Fruit fly (Drosophila melanogaster) whole organism, embryonic: Measurements from ENCODE around the gene CG14427.

ENCODE experiments used
- Adf1 ChIP-seq: fragments of 200-800 bp; sonication (Bioruptor generic); IDR thresholded peaks from 2 replicates; pipeline ENCODE4 v1.3.6; 2022; ENCODE audit warnings: missing biosample characterization, missing genetic modification characterization
- Antp ChIP-seq: fragments of 200-800 bp; sonication (Bioruptor generic); optimal IDR thresholded peaks from 3 replicates; lab custom pipeline; 2016; ENCODE audit warnings: missing biosample characterization, missing genetic modification characterization
- B-H2 ChIP-seq: fragments of 200-800 bp; sonication (Bioruptor generic); optimal IDR thresholded peaks from 2 replicates; lab custom pipeline; 2018; ENCODE audit warnings: missing biosample characterization, mild to moderate bottlenecking, missing genetic modification characterization
- Bdp1 ChIP-seq: fragments of 200-800 bp; sonication (Bioruptor generic); optimal IDR thresholded peaks from 3 replicates; lab custom pipeline; 2016; ENCODE audit warnings: missing biosample characterization, missing genetic modification characterization
- Bteb2 ChIP-seq: fragments of 200-800 bp; sonication (Bioruptor generic); optimal IDR thresholded peaks from 2 replicates; lab custom pipeline; 2016; ENCODE audit warnings: missing biosample characterization, missing genetic modification characterization
- CG10267 ChIP-seq: fragments of 200-800 bp; sonication (Bioruptor generic); optimal IDR thresholded peaks from 2 replicates; lab custom pipeline; 2018; ENCODE audit warnings: missing biosample characterization, mild to moderate bottlenecking, missing genetic modification characterization, moderate library complexity
- CG11085 ChIP-seq: fragments of 200-800 bp; sonication (Bioruptor generic); IDR thresholded peaks from 2 replicates; pipeline ENCODE4 v1.3.6; 2022; ENCODE audit warnings: missing biosample characterization, missing genetic modification characterization
- CG11093 ChIP-seq: fragments of 200-800 bp; sonication (Bioruptor generic); IDR thresholded peaks from 3 replicates; pipeline ENCODE4 v1.3.6; 2022; ENCODE audit warnings: missing biosample characterization, missing genetic modification characterization
- CG11560 ChIP-seq: fragments of 200-800 bp; sonication (Bioruptor generic); IDR thresholded peaks from 3 replicates; pipeline ENCODE4 v1.3.6; 2022; ENCODE audit warnings: missing biosample characterization, missing genetic modification characterization
- CG12219 ChIP-seq: fragments of 200-800 bp; sonication (Bioruptor generic); optimal IDR thresholded peaks from 3 replicates; lab custom pipeline; 2018; ENCODE audit warnings: missing biosample characterization, mild to moderate bottlenecking, missing genetic modification characterization
- CG12236 ChIP-seq: fragments of 200-800 bp; sonication (Bioruptor generic); optimal IDR thresholded peaks from 2 replicates; lab custom pipeline; 2016; ENCODE audit warnings: missing biosample characterization, missing genetic modification characterization
- CG17829 ChIP-seq: fragments of 200-800 bp; optimal IDR thresholded peaks from 2 replicates; lab custom pipeline; 2019; ENCODE audit warnings: missing biosample characterization, mild to moderate bottlenecking, missing genetic modification characterization, moderate library complexity
- CG18262 ChIP-seq: fragments of 200-800 bp; optimal IDR thresholded peaks from 3 replicates; lab custom pipeline; 2019; ENCODE audit warnings: missing biosample characterization, mild to moderate bottlenecking, missing genetic modification characterization, moderate library complexity
- CG2199 ChIP-seq: fragments of 200-800 bp; sonication (Bioruptor generic); IDR thresholded peaks from 3 replicates; pipeline ENCODE4 v1.3.6; 2022; ENCODE audit warnings: missing biosample characterization, missing genetic modification characterization
- CG30403 ChIP-seq: fragments of 200-800 bp; sonication (Bioruptor generic); optimal IDR thresholded peaks from 3 replicates; lab custom pipeline; 2016; ENCODE audit warnings: missing biosample characterization, missing genetic modification characterization
- CG31441 ChIP-seq: fragments of 200-800 bp; sonication (Bioruptor generic); IDR thresholded peaks from 2 replicates; pipeline ENCODE4 v1.3.6; 2022; ENCODE audit warnings: missing biosample characterization, missing genetic modification characterization
- CG32772 ChIP-seq: fragments of 200-800 bp; sonication (Bioruptor generic); IDR thresholded peaks from 2 replicates; pipeline ENCODE4 v1.3.6; 2022; ENCODE audit warnings: missing biosample characterization, missing genetic modification characterization
- CG3726 ChIP-seq: fragments of 200-800 bp; sonication (Bioruptor generic); IDR thresholded peaks from 3 replicates; pipeline ENCODE4, ENCODE4 v1.3.6; 2022; ENCODE audit warnings: missing biosample characterization, missing genetic modification characterization
- CG3838 ChIP-seq: fragments of 200-800 bp; sonication (Bioruptor generic); optimal IDR thresholded peaks from 3 replicates; lab custom pipeline; 2016; ENCODE audit warnings: missing biosample characterization, missing genetic modification characterization
- CG42726 ChIP-seq: fragments of 200-800 bp; sonication (Bioruptor generic); IDR thresholded peaks from 2 replicates; pipeline ENCODE4 v1.3.6; 2022; ENCODE audit warnings: missing biosample characterization, missing genetic modification characterization; ENCODE audit not compliant: partially characterized antibody
- CG7271 ChIP-seq: fragments of 200-800 bp; sonication (Bioruptor generic); optimal IDR thresholded peaks from 2 replicates; lab custom pipeline; 2018; ENCODE audit warnings: missing biosample characterization, mild to moderate bottlenecking, missing genetic modification characterization, moderate library complexity
- CG7556 ChIP-seq: fragments of 200-800 bp; sonication (Bioruptor generic); optimal IDR thresholded peaks from 2 replicates; lab custom pipeline; 2017; ENCODE audit warnings: missing biosample characterization, mild to moderate bottlenecking, missing genetic modification characterization
- CG7745 ChIP-seq: fragments of 200-800 bp; sonication (Bioruptor generic); optimal IDR thresholded peaks from 2 replicates; lab custom pipeline; 2018; ENCODE audit warnings: missing biosample characterization, mild to moderate bottlenecking, missing genetic modification characterization, moderate library complexity
- CG7786 ChIP-seq: fragments of 200-800 bp; sonication (Bioruptor generic); optimal IDR thresholded peaks from 2 replicates; lab custom pipeline; 2016; ENCODE audit warnings: missing biosample characterization, missing genetic modification characterization
- CkIIα-i1 ChIP-seq: fragments of 200-800 bp; sonication (Bioruptor generic); IDR thresholded peaks from 2 replicates; pipeline ENCODE4 v1.3.6; 2022; ENCODE audit warnings: missing biosample characterization, missing genetic modification characterization
- Dad ChIP-seq: fragments of 200-800 bp; sonication (Bioruptor generic); optimal IDR thresholded peaks from 3 replicates; lab custom pipeline; 2016; ENCODE audit warnings: missing biosample characterization, missing genetic modification characterization
- Hr39 ChIP-seq: fragments of >200 bp; optimal IDR thresholded peaks from 2 replicates; lab custom pipeline; 2017
- Hr51 ChIP-seq, 2 experiments: fragments of 200-800 bp; sonication (Bioruptor generic); optimal IDR thresholded peaks; 2 replicates in 1 of 2; 3 replicates in 1 of 2; lab custom pipeline; 2016 to 2018; ENCODE audit warnings: missing biosample characterization in 2 of 2, missing genetic modification characterization in 2 of 2, mild to moderate bottlenecking in 1 of 2, moderate library complexity in 1 of 2
- Hsf ChIP-seq: fragments of 200-800 bp; sonication (Bioruptor generic); optimal IDR thresholded peaks from 3 replicates; lab custom pipeline; 2016; ENCODE audit warnings: missing biosample characterization, missing genetic modification characterization
- NFAT ChIP-seq: fragments of 200-800 bp; sonication (Bioruptor generic); IDR thresholded peaks from 2 replicates; pipeline ENCODE4 v1.3.6; 2022; ENCODE audit warnings: missing biosample characterization, missing genetic modification characterization
- Nf-YB ChIP-seq: fragments of 200-800 bp; sonication (Bioruptor generic); optimal IDR thresholded peaks from 3 replicates; lab custom pipeline; 2019; ENCODE audit warnings: missing biosample characterization, mild to moderate bottlenecking, missing genetic modification characterization, moderate library complexity
- ap ChIP-seq: fragments of 200-800 bp; sonication (Bioruptor generic); IDR thresholded peaks from 2 replicates; pipeline ENCODE4 v1.3.6; 2022; ENCODE audit warnings: missing biosample characterization, missing genetic modification characterization
- bab2 ChIP-seq: fragments of 200-800 bp; sonication (Bioruptor generic); optimal IDR thresholded peaks from 2 replicates; lab custom pipeline; 2016; ENCODE audit warnings: missing biosample characterization, missing genetic modification characterization
- cas ChIP-seq: fragments of 200-800 bp; sonication (Bioruptor generic); IDR thresholded peaks from 2 replicates; pipeline ENCODE4 v1.3.6; 2022; ENCODE audit warnings: missing biosample characterization, missing genetic modification characterization
- caup ChIP-seq: fragments of 200-800 bp; sonication (Bioruptor generic); optimal IDR thresholded peaks from 3 replicates; lab custom pipeline; 2017; ENCODE audit warnings: missing biosample characterization, mild to moderate bottlenecking, missing genetic modification characterization, moderate library complexity; ENCODE audit not compliant: severe bottlenecking
- chn ChIP-seq: fragments of 200-800 bp; sonication (Bioruptor generic); optimal IDR thresholded peaks from 2 replicates; lab custom pipeline; 2016; ENCODE audit warnings: missing biosample characterization, missing genetic modification characterization
- crol ChIP-seq: fragments of 200-800 bp; sonication (Bioruptor generic); IDR thresholded peaks from 2 replicates; pipeline ENCODE4 v1.3.6; 2022; ENCODE audit warnings: missing biosample characterization, missing genetic modification characterization
- dan ChIP-seq: fragments of 200-800 bp; sonication (Bioruptor generic); IDR thresholded peaks from 2 replicates; pipeline ENCODE4 v1.3.6; 2022; ENCODE audit warnings: missing biosample characterization, missing genetic modification characterization
- ems ChIP-seq: fragments of 200-800 bp; sonication (Bioruptor generic); optimal IDR thresholded peaks from 3 replicates; lab custom pipeline; 2016; ENCODE audit warnings: missing biosample characterization, missing genetic modification characterization
- gcm2 ChIP-seq: fragments of 200-800 bp; sonication (Bioruptor generic); optimal IDR thresholded peaks from 2 replicates; lab custom pipeline; 2016; ENCODE audit warnings: missing biosample characterization, missing genetic modification characterization
- jumu ChIP-seq: fragments of 200-800 bp; sonication (Bioruptor generic); optimal IDR thresholded peaks from 3 replicates; lab custom pipeline; 2016; ENCODE audit warnings: missing biosample characterization, missing genetic modification characterization
- lmd ChIP-seq: fragments of 200-800 bp; sonication (Bioruptor generic); IDR thresholded peaks from 2 replicates; pipeline ENCODE4 v1.3.6; 2022; ENCODE audit warnings: missing biosample characterization, missing genetic modification characterization
- mam ChIP-seq: fragments of 200-800 bp; sonication (Bioruptor generic); optimal IDR thresholded peaks from 3 replicates; lab custom pipeline; 2016; ENCODE audit warnings: missing biosample characterization, missing genetic modification characterization
- nau ChIP-seq: fragments of 200-800 bp; sonication (Bioruptor generic); optimal IDR thresholded peaks from 3 replicates; lab custom pipeline; 2017; ENCODE audit warnings: missing biosample characterization, mild to moderate bottlenecking, missing genetic modification characterization, missing genetic modification reagents
- odd ChIP-seq: fragments of 200-800 bp; sonication (Bioruptor generic); optimal IDR thresholded peaks from 2 replicates; lab custom pipeline; 2017; ENCODE audit warnings: missing biosample characterization, mild to moderate bottlenecking, missing genetic modification characterization
- pnt ChIP-seq: fragments of 200-800 bp; sonication (Bioruptor generic); optimal IDR thresholded peaks from 3 replicates; lab custom pipeline; 2016; ENCODE audit warnings: missing biosample characterization, missing genetic modification characterization
- psq ChIP-seq: fragments of 200-800 bp; sonication (Bioruptor generic); optimal IDR thresholded peaks from 2 replicates; lab custom pipeline; 2017; ENCODE audit warnings: missing biosample characterization, missing genetic modification characterization
- sisA ChIP-seq: fragments of 200-800 bp; sonication (Bioruptor generic); IDR thresholded peaks from 2 replicates; pipeline ENCODE4 v1.3.6; 2022; ENCODE audit warnings: missing biosample characterization, missing genetic modification characterization
- vnd ChIP-seq: fragments of 200-800 bp; sonication (Bioruptor generic); IDR thresholded peaks from 3 replicates; pipeline ENCODE4 v1.3.6; 2022; ENCODE audit warnings: missing biosample characterization, missing genetic modification characterization; ENCODE audit not compliant: partially characterized antibody
- zfh2 ChIP-seq: fragments of 200-800 bp; sonication (Bioruptor generic); optimal IDR thresholded peaks from 2 replicates; lab custom pipeline; 2016; ENCODE audit warnings: missing biosample characterization, missing genetic modification characterization

CG14427 gene

DNA sequence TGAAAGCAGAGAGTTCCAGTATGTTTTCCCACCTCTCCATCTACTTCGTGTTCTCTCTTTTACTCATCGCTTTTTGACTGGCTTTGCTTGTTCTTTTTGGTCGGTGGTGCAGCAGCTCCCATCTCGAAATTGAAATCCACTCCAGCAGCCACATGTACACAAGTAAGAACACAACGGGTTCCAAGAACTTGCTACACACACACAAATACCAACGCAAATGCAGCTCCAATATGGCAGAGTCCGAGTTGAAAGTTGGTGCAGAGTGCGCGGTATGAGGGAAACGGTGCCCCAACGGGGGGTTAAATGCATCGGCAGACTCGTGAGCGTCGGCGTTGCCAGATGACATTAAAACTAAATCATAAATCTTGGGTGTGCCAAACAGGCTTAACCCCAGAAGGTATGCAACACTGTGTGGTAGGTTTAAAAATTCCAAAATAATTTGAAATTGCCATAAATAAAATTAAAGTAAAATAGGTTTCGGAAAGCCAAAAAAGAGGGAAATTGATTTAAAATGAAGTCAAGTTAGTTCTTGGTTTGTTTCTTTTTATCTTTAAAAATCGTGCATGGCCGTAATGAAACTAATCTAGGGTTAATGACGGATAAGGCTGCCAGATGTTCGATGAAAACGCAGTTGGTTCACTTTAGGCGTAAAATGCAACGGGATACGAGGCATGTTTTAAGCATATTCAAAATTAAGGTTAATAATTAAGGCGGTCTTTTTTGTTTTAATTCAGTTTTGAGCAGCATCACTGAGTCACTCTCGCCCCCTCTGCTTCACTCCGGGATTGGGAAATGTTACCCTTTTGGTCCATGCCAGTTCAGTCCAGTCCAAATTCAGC lies 42.5 kb upstream of the CG14427 start (continued):
- no peak for TF ChIP-seq psq (GFP tag; lab: Kevin White, UChicago)
- no peak for TF ChIP-seq CG7271 (tag; lab: Kevin White, UChicago)
- TF ChIP-seq CG18262 (tag; lab: Kevin White, UChicago) = peak; percentile 77
- no peak for TF ChIP-seq odd
- TF ChIP-seq Hsf = no peak
- TF ChIP-seq pnt = no peak
- TF ChIP-seq Hr39 (lab: Kevin White, UChicago) = no peak
- TF ChIP-seq NFAT (GFP tag; lab: Robert Waterston, UW) = no peak
- TF ChIP-seq chn (GFP tag; lab: Kevin White, UChicago) = peak; percentile 6
- no peak for TF ChIP-seq vnd

dm6 chrX:6998492-6998852 lies 41.9 kb upstream of the CG14427 start, which contains the start of gene Inx2:
Gene Inx2 (plus strand): TSS chrX:6998672.
- TF ChIP-seq ap (GFP tag; lab: Robert Waterston, UW) (no peak), gcm2 (GFP tag; lab: Kevin White, UChicago) (no peak), CG10267 (tag; lab: Kevin White, UChicago) (no peak), CG11093 (GFP tag; lab: Robert Waterston, UW) (no peak), CG30403 (GFP tag; lab: Kevin White, UChicago) (no peak), dan (no peak), CG2199 (GFP tag; lab: Robert Waterston, UW) (peak; percentile 79), CG7786 (GFP tag; lab: Kevin White, UChicago) (no peak), CkIIα-i1 (GFP tag; lab: Robert Waterston, UW) (no peak), CG7556 (no peak), nau (GFP tag; lab: Kevin White, UChicago) (no peak), cas (GFP tag; lab: Robert Waterston, UW) (no peak), Nf-YB (GFP tag; lab: Kevin White, UChicago) (peak; percentile 11), CG17829 (tag; lab: Kevin White, UChicago) (peak; percentile 53), CG31441 (GFP tag; lab: Robert Waterston, UW) (no peak; the same call in 1 of the 2 replicates), B-H2 (GFP tag; lab: Kevin White, UChicago) (peak; percentile 62), jumu (GFP tag; lab: Kevin White, UChicago) (no peak), sisA (GFP tag; lab: Robert Waterston, UW) (no peak), crol (GFP tag; lab: Robert Waterston, UW) (peak; percentile 99), ems (GFP tag; lab: Kevin White, UChicago) (no peak), Hr51 (GFP tag; optimal IDR thresholded peaks at IDR 0.05; lab: Kevin White, UChicago) (peak in 1 of 2 experiments; percentile 26), CG3726 (no peak), Antp (GFP tag; lab: Kevin White, UChicago) (peak; percentile 13), CG11560 (tag; lab: Robert Waterston, UW) (no peak), mam (GFP tag; lab: Kevin White, UChicago) (no peak), CG3838 (no peak), lmd (GFP tag; lab: Robert Waterston, UW) (no peak), CG42726 (GFP tag; lab: Robert Waterston, UW) (peak; percentile 71; the same call in 1 of the 2 replicates), CG32772 (GFP tag; lab: Robert Waterston, UW) (no peak), Bteb2 (peak; percentile 9), zfh2 (GFP tag; lab: Kevin White, UChicago) (no peak), CG12236 (GFP tag; lab: Kevin White, UChicago) (no peak), caup (GFP tag; lab: Kevin White, UChicago) (peak; percentile 68), Dad (GFP tag; lab: Kevin White, UChicago) (no peak), bab2 (GFP tag; lab: Kevin White, UChicago) (no peak), CG12219 (GFP tag; lab: Kevin White, UChicago) (peak; percentile 35), pnt (no peak), CG11085 (no peak), NFAT (GFP tag; lab: Robert Waterston, UW) (peak; percentile 56; the same call in 1 of the 2 replicates), Bdp1 (no peak), CG7745 (tag; lab: Kevin White, UChicago) (peak; percentile 7), Adf1 (GFP tag; lab: Robert Waterston, UW) (peak; percentile 82)
